Worm (Caenorhabditis elegans) whole organism, midembryonic: ENCODE data around the gene E02A10.3.

ENCODE experiments used
- cog-1 ChIP-seq: sonication (generic microtip); optimal IDR thresholded peaks from 2 replicates; lab custom pipeline; 2016; ENCODE audit warnings: missing genetic modification characterization, missing compliant biosample characterization
- flt-1 ChIP-seq: fragments of 200-800 bp; sonication (Bioruptor generic); IDR thresholded peaks from 2 replicates; pipeline ENCODE4 v1.3.6; 2022; ENCODE audit warnings: missing genetic modification characterization, missing compliant biosample characterization
- med-1 ChIP-seq: sonication (generic microtip); optimal IDR thresholded peaks from 2 replicates; lab custom pipeline; 2017; ENCODE audit warnings: missing genetic modification characterization, mild to moderate bottlenecking, missing compliant biosample characterization, antibody characterized with exemption, missing genetic modification reagents; ENCODE audit not compliant: insufficient read depth
- ref-1 ChIP-seq: fragments of 200-800 bp; sonication (Bioruptor generic); conservative IDR thresholded peaks from 2 replicates; pipeline ENCODE4 v1.3.6; 2022; ENCODE audit warnings: missing genetic modification reagents, missing genetic modification characterization, missing compliant biosample characterization
- ztf-23 ChIP-seq: fragments of 200-800 bp; sonication (Bioruptor generic); IDR thresholded peaks from 2 replicates; pipeline ENCODE4 v1.3.6; 2022; ENCODE audit warnings: missing genetic modification reagents, missing genetic modification characterization, missing compliant biosample characterization
- ztf-29 ChIP-seq: fragments of 200-800 bp; sonication (Bioruptor generic); IDR thresholded peaks from 2 replicates; pipeline ENCODE4 v1.3.6; 2022; ENCODE audit warnings: missing genetic modification reagents, missing genetic modification characterization, missing compliant biosample characterization

ce11 chrV:12590601-12591000 is 11.2 kb downstream of the E02A10.3 start, which contains the start of gene ttr-43:
- TF ChIP-seq cog-1 (tag; lab: Kevin White, UChicago) = no peak
- no peak for TF ChIP-seq ztf-23
- TF ChIP-seq ref-1 (GFP tag; lab: Robert Waterston, UW) = no peak
- TF ChIP-seq ztf-29 (GFP tag; lab: Robert Waterston, UW) = no peak
- TF ChIP-seq flt-1 (GFP tag; lab: Robert Waterston, UW) = no peak
- TF ChIP-seq med-1 = no peak
